Worm (Caenorhabditis elegans) whole organism, mixed stage, embryonic: ENCODE measurements around the gene T21B10.3.

Experiments
- bed-3 ChIP-seq: fragments of 200-800 bp; sonication (Bioruptor generic); optimal IDR thresholded peaks from 3 replicates; lab custom pipeline; 2018; ENCODE audit warnings: mild to moderate bottlenecking, missing genetic modification characterization, moderate library complexity, missing compliant biosample characterization
- elt-3 ChIP-seq: fragments of 150-350 bp; optimal IDR thresholded peaks from 2 replicates; lab custom pipeline; 2014; ENCODE audit warnings: missing biosample characterization, missing genetic modification characterization
- lsy-2 ChIP-seq: fragments of 150-350 bp; optimal IDR thresholded peaks from 2 replicates; lab custom pipeline; 2014; ENCODE audit warnings: missing biosample characterization, missing genetic modification characterization
- pha-4 ChIP-seq: fragments of 150-350 bp; optimal IDR thresholded peaks from 2 replicates; lab custom pipeline; 2018; ENCODE audit warnings: missing biosample characterization, missing genetic modification reagents, missing genetic modification characterization
- sem-2 ChIP-seq: fragments of 200-800 bp; sonication (Bioruptor generic); optimal IDR thresholded peaks from 2 replicates; lab custom pipeline; 2018; ENCODE audit warnings: mild to moderate bottlenecking, missing genetic modification characterization, missing compliant biosample characterization
- snpc-4 ChIP-seq: fragments of 150-350 bp; optimal IDR thresholded peaks from 2 replicates; lab custom pipeline; 2014; ENCODE audit warnings: missing biosample characterization, missing genetic modification characterization
- sptf-1 ChIP-seq: sonication (generic microtip); optimal IDR thresholded peaks from 2 replicates; lab custom pipeline; 2017; ENCODE audit warnings: mild to moderate bottlenecking, missing genetic modification characterization, moderate library complexity, missing compliant biosample characterization
- unc-120 ChIP-seq: sonication (generic microtip); optimal IDR thresholded peaks from 2 replicates; lab custom pipeline; 2017; ENCODE audit warnings: missing genetic modification characterization, missing compliant biosample characterization; ENCODE audit not compliant: poor library complexity, severe bottlenecking
- unc-39 ChIP-seq: fragments of 150-350 bp; optimal IDR thresholded peaks from 2 replicates; lab custom pipeline; 2014; ENCODE audit warnings: missing biosample characterization, missing genetic modification characterization
- unc-62 ChIP-seq: fragments of 150-350 bp; optimal IDR thresholded peaks from 2 replicates; lab custom pipeline; 2014; ENCODE audit warnings: missing biosample characterization, missing genetic modification reagents, missing genetic modification characterization
- zip-8 ChIP-seq: fragments of 150-350 bp; optimal IDR thresholded peaks from 2 replicates; lab custom pipeline; 2014; ENCODE audit warnings: missing biosample characterization, missing genetic modification characterization
- ztf-11 ChIP-seq: fragments of 150-350 bp; optimal IDR thresholded peaks from 2 replicates; lab custom pipeline; 2014; ENCODE audit warnings: missing biosample characterization, missing genetic modification characterization

DNA sequence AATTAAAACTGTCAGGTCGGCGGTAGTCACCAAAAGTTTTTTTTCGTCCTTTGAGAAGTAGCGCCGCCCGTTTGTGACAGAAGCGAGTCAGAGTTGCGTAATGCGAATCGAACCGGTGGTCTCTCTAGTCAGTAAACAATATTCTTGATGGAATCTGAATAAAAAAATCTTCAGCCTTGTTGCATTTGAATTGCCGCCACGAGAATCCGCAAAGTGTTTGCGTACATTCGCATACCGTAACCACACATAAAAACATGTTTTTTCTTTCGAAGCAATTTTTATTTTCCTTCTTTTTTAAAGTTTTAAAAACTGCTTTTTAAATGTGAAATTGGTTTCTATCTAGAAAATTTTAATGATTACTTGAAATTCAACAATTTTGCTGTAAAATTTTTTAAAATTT is 43.1 kb upstream of the T21B10.3 start:
- no peak for TF ChIP-seq unc-39 (tag; lab: Kevin White, UChicago)
- no peak for TF ChIP-seq sem-2
- TF ChIP-seq bed-3 (GFP tag; lab: Kevin White, UChicago), result no peak
- no peak for TF ChIP-seq unc-62 (GFP tag; lab: Kevin White, UChicago)
- no peak for TF ChIP-seq pha-4 (tag; lab: Kevin White, UChicago)
- no peak for TF ChIP-seq snpc-4 (tag; lab: Kevin White, UChicago)
- TF ChIP-seq unc-120 (tag; lab: Kevin White, UChicago), result no peak
- no peak for TF ChIP-seq elt-3 (tag; lab: Kevin White, UChicago)
- no peak for TF ChIP-seq sptf-1 (tag; lab: Kevin White, UChicago)
- no peak for TF ChIP-seq zip-8 (tag; lab: Kevin White, UChicago)
- TF ChIP-seq lsy-2, result peak; percentile 63
- TF ChIP-seq ztf-11, result no peak
